Fruit fly (Drosophila melanogaster) whole organism, prepupa: Measurements from ENCODE around the gene tutl.

Experiments
- Blimp-1 ChIP-seq: fragments of 200-800 bp; sonication (Bioruptor generic); optimal IDR thresholded peaks from 3 replicates; lab custom pipeline; 2017; ENCODE audit warnings: missing biosample characterization, missing genetic modification characterization, mild to moderate bottlenecking, moderate library complexity, missing genetic modification reagents
- CG11294 ChIP-seq: fragments of 200-800 bp; sonication (Bioruptor generic); IDR thresholded peaks from 2 replicates; pipeline ENCODE4 v1.3.6; 2022; ENCODE audit warnings: missing biosample characterization, missing genetic modification characterization
- CG11762 ChIP-seq: fragments of 200-800 bp; sonication (Bioruptor generic); optimal IDR thresholded peaks from 3 replicates; lab custom pipeline; 2016; ENCODE audit warnings: missing biosample characterization, missing genetic modification characterization; ENCODE audit not compliant: insufficient read depth
- CG11902 ChIP-seq: fragments of 200-800 bp; sonication (Bioruptor generic); optimal IDR thresholded peaks from 3 replicates; lab custom pipeline; 2016; ENCODE audit warnings: missing biosample characterization, missing genetic modification characterization
- CG16779 ChIP-seq: fragments of 200-800 bp; sonication (Bioruptor generic); optimal IDR thresholded peaks from 3 replicates; lab custom pipeline; 2017; ENCODE audit warnings: missing biosample characterization, mild to moderate bottlenecking, missing genetic modification characterization
- CG3032 ChIP-seq: fragments of 200-800 bp; optimal IDR thresholded peaks from 2 replicates; lab custom pipeline; 2019; ENCODE audit warnings: missing biosample characterization, mild to moderate bottlenecking, missing genetic modification characterization, moderate library complexity
- CG31627 ChIP-seq: fragments of 200-800 bp; sonication (Bioruptor generic); optimal IDR thresholded peaks from 3 replicates; lab custom pipeline; 2016; ENCODE audit warnings: missing biosample characterization, missing genetic modification characterization
- CG3919 ChIP-seq: fragments of 200-800 bp; sonication (Bioruptor generic); optimal IDR thresholded peaks from 3 replicates; lab custom pipeline; 2016; ENCODE audit warnings: missing biosample characterization, missing genetic modification characterization
- CG4318 ChIP-seq: fragments of 200-800 bp; sonication (Bioruptor generic); optimal IDR thresholded peaks from 3 replicates; lab custom pipeline; 2017; ENCODE audit warnings: missing biosample characterization, mild to moderate bottlenecking, missing genetic modification characterization
- CG6276 ChIP-seq: fragments of 200-800 bp; sonication (Bioruptor generic); optimal IDR thresholded peaks from 2 replicates; lab custom pipeline; 2017; ENCODE audit warnings: missing biosample characterization, mild to moderate bottlenecking, missing genetic modification characterization
- CG6792 ChIP-seq: fragments of 200-800 bp; sonication (Bioruptor generic); optimal IDR thresholded peaks from 3 replicates; lab custom pipeline; 2016; ENCODE audit warnings: missing biosample characterization, missing genetic modification characterization
- CG6808 ChIP-seq: fragments of 200-800 bp; sonication (Bioruptor generic); optimal IDR thresholded peaks from 3 replicates; lab custom pipeline; 2017; ENCODE audit warnings: missing biosample characterization, missing genetic modification characterization, mild to moderate bottlenecking, moderate library complexity, missing genetic modification reagents
- CG7368 ChIP-seq: fragments of 200-800 bp; sonication (Bioruptor generic); optimal IDR thresholded peaks from 3 replicates; lab custom pipeline; 2016; ENCODE audit warnings: missing biosample characterization, missing genetic modification characterization
- CG8119 ChIP-seq: fragments of 200-800 bp; sonication (Bioruptor generic); IDR thresholded peaks from 3 replicates; pipeline ENCODE4 v1.3.6; 2022; ENCODE audit warnings: missing biosample characterization, missing genetic modification characterization
- CG8319 ChIP-seq: fragments of 200-800 bp; sonication (Bioruptor generic); optimal IDR thresholded peaks from 3 replicates; lab custom pipeline; 2016; ENCODE audit warnings: missing biosample characterization, missing genetic modification characterization
- CG8632 ChIP-seq: fragments of 200-800 bp; sonication (Bioruptor generic); optimal IDR thresholded peaks from 3 replicates; lab custom pipeline; 2016; ENCODE audit warnings: missing biosample characterization, missing genetic modification characterization
- CG9139 ChIP-seq: fragments of 200-800 bp; sonication (Bioruptor generic); optimal IDR thresholded peaks from 3 replicates; lab custom pipeline; 2017; ENCODE audit warnings: missing biosample characterization, mild to moderate bottlenecking, missing genetic modification characterization
- Eip78C ChIP-seq: fragments of 200-800 bp; sonication (Bioruptor generic); peaks from one replicate; lab custom pipeline; 2016; ENCODE audit warnings: missing biosample characterization, missing genetic modification characterization
- Ets21C ChIP-seq: fragments of 200-800 bp; sonication (Bioruptor generic); optimal IDR thresholded peaks from 3 replicates; lab custom pipeline; 2016; ENCODE audit warnings: missing biosample characterization, missing genetic modification characterization
- Gug ChIP-seq: fragments of 200-800 bp; sonication (Bioruptor generic); IDR thresholded peaks from 2 replicates; pipeline ENCODE4 v1.3.6; 2022; ENCODE audit warnings: missing biosample characterization, missing genetic modification characterization
- Hr38 ChIP-seq: sonication (Bioruptor generic); optimal IDR thresholded peaks from 2 replicates; lab custom pipeline; 2016; ENCODE audit warnings: missing biosample characterization, missing genetic modification characterization
- Hr4 ChIP-seq: fragments of 200-800 bp; sonication (Bioruptor generic); optimal IDR thresholded peaks from 3 replicates; lab custom pipeline; 2016; ENCODE audit warnings: missing biosample characterization, missing genetic modification characterization
- Met ChIP-seq: fragments of 200-800 bp; sonication (Bioruptor generic); optimal IDR thresholded peaks from 3 replicates; lab custom pipeline; 2016; ENCODE audit warnings: missing biosample characterization, missing genetic modification characterization
- Smox ChIP-seq: fragments of 200-800 bp; sonication (Bioruptor generic); optimal IDR thresholded peaks from 3 replicates; lab custom pipeline; 2016; ENCODE audit warnings: missing biosample characterization, missing genetic modification characterization
- Sox102F ChIP-seq: fragments of 200-800 bp; sonication (Bioruptor generic); optimal IDR thresholded peaks from 2 replicates; lab custom pipeline; 2016; ENCODE audit warnings: missing biosample characterization, mild to moderate bottlenecking, missing genetic modification characterization
- Sox14 ChIP-seq: fragments of 200-800 bp; sonication (Bioruptor generic); optimal IDR thresholded peaks from 3 replicates; lab custom pipeline; 2016; ENCODE audit warnings: missing biosample characterization, missing genetic modification characterization
- Sox15 ChIP-seq: fragments of 200-800 bp; sonication (Bioruptor generic); optimal IDR thresholded peaks from 3 replicates; lab custom pipeline; 2016; ENCODE audit warnings: missing biosample characterization, missing genetic modification characterization
- acj6 ChIP-seq: fragments of 200-800 bp; sonication (Bioruptor generic); optimal IDR thresholded peaks from 3 replicates; lab custom pipeline; 2016; ENCODE audit warnings: missing biosample characterization, missing genetic modification characterization
- cyc ChIP-seq: fragments of 200-800 bp; sonication (Bioruptor generic); optimal IDR thresholded peaks from 3 replicates; lab custom pipeline; 2016; ENCODE audit warnings: missing biosample characterization, missing genetic modification characterization
- dac ChIP-seq: fragments of 200-800 bp; sonication (Bioruptor generic); optimal IDR thresholded peaks from 2 replicates; lab custom pipeline; 2017; ENCODE audit warnings: missing biosample characterization, mild to moderate bottlenecking, missing genetic modification characterization
- esn ChIP-seq: fragments of 200-800 bp; sonication (Bioruptor generic); optimal IDR thresholded peaks from 2 replicates; lab custom pipeline; 2016; ENCODE audit warnings: missing biosample characterization, mild to moderate bottlenecking, missing genetic modification characterization, moderate library complexity
- fd59A ChIP-seq: fragments of 200-800 bp; sonication (Bioruptor generic); optimal IDR thresholded peaks from 2 replicates; lab custom pipeline; 2017; ENCODE audit warnings: missing biosample characterization, mild to moderate bottlenecking, missing genetic modification characterization, missing genetic modification reagents
- fd85E ChIP-seq: fragments of 200-800 bp; sonication (Bioruptor generic); optimal IDR thresholded peaks from 3 replicates; lab custom pipeline; 2016; ENCODE audit warnings: missing biosample characterization, missing genetic modification characterization
- fkh ChIP-seq: fragments of 200-800 bp; sonication (Bioruptor generic); optimal IDR thresholded peaks from 3 replicates; lab custom pipeline; 2017; ENCODE audit warnings: missing biosample characterization, mild to moderate bottlenecking, missing genetic modification characterization, moderate library complexity
- pdm3 ChIP-seq: fragments of 200-800 bp; sonication (Bioruptor generic); optimal IDR thresholded peaks from 3 replicates; lab custom pipeline; 2016; ENCODE audit warnings: missing biosample characterization, missing genetic modification characterization
- salr ChIP-seq, 2 experiments: fragments of 200-800 bp; sonication (Bioruptor generic); optimal IDR thresholded peaks; 3 replicates each; lab custom pipeline; 2016 to 2018; ENCODE audit warnings: missing biosample characterization in 2 of 2, missing genetic modification characterization in 2 of 2, mild to moderate bottlenecking in 1 of 2
- svp ChIP-seq: fragments of 200-800 bp; sonication (Bioruptor generic); peaks from one replicate; lab custom pipeline; 2016; ENCODE audit warnings: missing biosample characterization, missing genetic modification characterization
- topi ChIP-seq: fragments of 200-800 bp; sonication (Bioruptor generic); optimal IDR thresholded peaks from 3 replicates; lab custom pipeline; 2016; ENCODE audit warnings: missing biosample characterization, missing genetic modification characterization
- vri ChIP-seq: fragments of 200-800 bp; sonication (Bioruptor generic); optimal IDR thresholded peaks from 3 replicates; lab custom pipeline; 2016; ENCODE audit warnings: missing biosample characterization, mild to moderate bottlenecking, missing genetic modification characterization

Gene tutl

dm6 chr2L:4254945-4255344 is 28.0 kb upstream of the tutl start (continued):
- TF ChIP-seq pdm3 (no peak), CG3032 (tag; lab: Kevin White, UChicago) (no peak), CG8632 (GFP tag; lab: Kevin White, UChicago) (no peak), Sox102F (GFP tag; lab: Kevin White, UChicago) (no peak), vri (GFP tag; lab: Kevin White, UChicago) (no peak), CG8319 (GFP tag; lab: Kevin White, UChicago) (no peak)

dm6 chr2L:4257272-4257671 is 25.7 kb upstream of the tutl start, which contains the start of gene CG15425:
Gene CG15425, plus strand, starts transcription at chr2L:4257572.
- no peak for TF ChIP-seq CG11294 (GFP tag; lab: Robert Waterston, UW)
- no peak for TF ChIP-seq Smox
- TF ChIP-seq CG6808 (GFP tag; lab: Kevin White, UChicago): no peak
- TF ChIP-seq Sox102F (GFP tag; lab: Kevin White, UChicago): no peak
- TF ChIP-seq fd85E (GFP tag; lab: Kevin White, UChicago): no peak
- TF ChIP-seq CG31627: no peak
- TF ChIP-seq esn (GFP tag; lab: Kevin White, UChicago): no peak
- TF ChIP-seq Sox15 (GFP tag; lab: Kevin White, UChicago): no peak
- no peak for TF ChIP-seq acj6 (GFP tag; lab: Kevin White, UChicago)
- no peak for TF ChIP-seq Blimp-1 (GFP tag; lab: Kevin White, UChicago)
- no peak for TF ChIP-seq svp
- TF ChIP-seq Sox14: no peak
- TF ChIP-seq fd59A (GFP tag; lab: Kevin White, UChicago): no peak
- no peak for TF ChIP-seq CG11762 (GFP tag; lab: Kevin White, UChicago)

dm6 chr2L:4281224-4281623 is 1.7 kb upstream of the tutl start, which contains the start of gene Art2:
Gene Art2, minus strand, starts transcription at chr2L:4281324.
- TF ChIP-seq acj6 (GFP tag; lab: Kevin White, UChicago): no peak
- no peak for TF ChIP-seq fkh (GFP tag; lab: Kevin White, UChicago)
- no peak for TF ChIP-seq CG6792 (GFP tag; lab: Kevin White, UChicago)
- no peak for TF ChIP-seq Ets21C (GFP tag; lab: Kevin White, UChicago)
- no peak for TF ChIP-seq CG16779 (tag; lab: Kevin White, UChicago)
- TF ChIP-seq Eip78C (GFP tag; lab: Kevin White, UChicago): no peak
- no peak for TF ChIP-seq Gug (GFP tag; lab: Robert Waterston, UW)
- TF ChIP-seq CG3919: no peak
- TF ChIP-seq CG4318 (GFP tag; lab: Kevin White, UChicago): no peak
- TF ChIP-seq Sox14: no peak
- no peak for TF ChIP-seq Smox
- no peak for TF ChIP-seq vri (GFP tag; lab: Kevin White, UChicago)
- TF ChIP-seq CG11294 (GFP tag; lab: Robert Waterston, UW): no peak
- no peak for TF ChIP-seq CG9139 (GFP tag; lab: Kevin White, UChicago)
- TF ChIP-seq Hr38: no peak

dm6 chr2L:4281810-4282209 is 1.1 kb upstream of the tutl start:
- TF ChIP-seq CG8119 (GFP tag; lab: Robert Waterston, UW) (no peak), Hr38 (no peak), CG11902 (GFP tag; lab: Kevin White, UChicago) (no peak), Hr4 (GFP tag; lab: Kevin White, UChicago) (no peak), dac (GFP tag; lab: Kevin White, UChicago) (no peak), CG7368 (GFP tag; lab: Kevin White, UChicago) (no peak), Eip78C (GFP tag; lab: Kevin White, UChicago) (no peak), cyc (GFP tag; lab: Kevin White, UChicago) (no peak), CG6276 (GFP tag; lab: Kevin White, UChicago) (no peak), Smox (no peak), Ets21C (GFP tag; lab: Kevin White, UChicago) (no peak), salr (GFP tag; optimal IDR thresholded peaks at IDR 0.05; lab: Kevin White, UChicago) (no peak), topi (GFP tag; lab: Kevin White, UChicago) (no peak), Sox15 (GFP tag; lab: Kevin White, UChicago) (no peak), Met (GFP tag; lab: Kevin White, UChicago) (no peak)
